Fruit fly (Drosophila melanogaster) whole organism, embryonic: ENCODE measurements around the gene AlaRS.

Experiments used
- CG10147 ChIP-seq: fragments of 200-800 bp; sonication (Bioruptor generic); optimal IDR thresholded peaks from 2 replicates; lab custom pipeline; 2019; ENCODE audit warnings: missing biosample characterization, mild to moderate bottlenecking, missing genetic modification characterization, moderate library complexity
- CG10209 ChIP-seq: fragments of 200-800 bp; sonication (Bioruptor generic); optimal IDR thresholded peaks from 3 replicates; lab custom pipeline; 2017; ENCODE audit warnings: missing biosample characterization, mild to moderate bottlenecking, missing genetic modification characterization, missing genetic modification reagents
- CG10979 ChIP-seq: fragments of 200-800 bp; sonication (Bioruptor generic); optimal IDR thresholded peaks from 2 replicates; lab custom pipeline; 2018; ENCODE audit warnings: missing biosample characterization, mild to moderate bottlenecking, missing genetic modification characterization, moderate library complexity
- CG11247 ChIP-seq: fragments of 200-800 bp; sonication (Bioruptor generic); IDR thresholded peaks from 2 replicates; pipeline ENCODE4 v1.3.6; 2022; ENCODE audit warnings: missing biosample characterization, missing genetic modification characterization
- CG11560 ChIP-seq: fragments of 200-800 bp; sonication (Bioruptor generic); IDR thresholded peaks from 3 replicates; pipeline ENCODE4 v1.3.6; 2022; ENCODE audit warnings: missing biosample characterization, missing genetic modification characterization
- CG11723 ChIP-seq: fragments of 200-800 bp; sonication (Bioruptor generic); optimal IDR thresholded peaks from 2 replicates; lab custom pipeline; 2017; ENCODE audit warnings: missing biosample characterization, mild to moderate bottlenecking, missing genetic modification characterization
- CG13894 ChIP-seq: fragments of 200-800 bp; sonication (Bioruptor generic); optimal IDR thresholded peaks from 3 replicates; lab custom pipeline; 2018; ENCODE audit warnings: missing biosample characterization, mild to moderate bottlenecking, missing genetic modification characterization, moderate library complexity
- CG14014 ChIP-seq: fragments of 200-800 bp; sonication (Bioruptor generic); IDR thresholded peaks from 2 replicates; pipeline ENCODE4 v1.3.6; 2022; ENCODE audit warnings: missing biosample characterization, missing genetic modification characterization
- CG17912 ChIP-seq: fragments of 200-800 bp; sonication (Bioruptor generic); optimal IDR thresholded peaks from 2 replicates; lab custom pipeline; 2018; ENCODE audit warnings: missing biosample characterization, mild to moderate bottlenecking, missing genetic modification characterization
- CG1792 ChIP-seq: fragments of 200-800 bp; sonication (Bioruptor generic); optimal IDR thresholded peaks from 2 replicates; lab custom pipeline; 2016; ENCODE audit warnings: missing biosample characterization, missing genetic modification characterization
- CG18011 ChIP-seq: fragments of 200-800 bp; sonication (Bioruptor generic); optimal IDR thresholded peaks from 2 replicates; lab custom pipeline; 2017; ENCODE audit warnings: missing biosample characterization, missing genetic modification characterization, mild to moderate bottlenecking, moderate library complexity, missing genotype
- CG2199 ChIP-seq: fragments of 200-800 bp; sonication (Bioruptor generic); IDR thresholded peaks from 3 replicates; pipeline ENCODE4 v1.3.6; 2022; ENCODE audit warnings: missing biosample characterization, missing genetic modification characterization
- CG33213 ChIP-seq: fragments of 200-800 bp; sonication (Bioruptor generic); optimal IDR thresholded peaks from 3 replicates; lab custom pipeline; 2016; ENCODE audit warnings: missing biosample characterization, missing genetic modification characterization
- CG33557 ChIP-seq: fragments of 200-800 bp; sonication (Bioruptor generic); optimal IDR thresholded peaks from 2 replicates; lab custom pipeline; 2019; ENCODE audit warnings: missing biosample characterization, mild to moderate bottlenecking, missing genetic modification characterization, moderate library complexity
- CG34376 ChIP-seq: fragments of 200-800 bp; sonication (Bioruptor generic); optimal IDR thresholded peaks from 2 replicates; lab custom pipeline; 2018; ENCODE audit warnings: missing biosample characterization, mild to moderate bottlenecking, missing genetic modification characterization
- CG5180 ChIP-seq: fragments of 200-800 bp; sonication (Bioruptor generic); optimal IDR thresholded peaks from 3 replicates; lab custom pipeline; 2017; ENCODE audit warnings: missing biosample characterization, missing genetic modification characterization, mild to moderate bottlenecking, moderate library complexity, missing genetic modification reagents
- CG6272 ChIP-seq: fragments of 200-800 bp; sonication (Bioruptor generic); IDR thresholded peaks from 2 replicates; pipeline ENCODE4 v1.3.6; 2022; ENCODE audit warnings: missing biosample characterization, missing genetic modification characterization
- CG6854 ChIP-seq: fragments of 200-800 bp; sonication (Bioruptor generic); optimal IDR thresholded peaks from 3 replicates; lab custom pipeline; 2017; ENCODE audit warnings: missing biosample characterization, mild to moderate bottlenecking, missing genetic modification characterization
- CG8290 ChIP-seq, 3 experiments: fragments of 200-800 bp; sonication (Bioruptor generic); optimal IDR thresholded peaks; 2 replicates each; lab custom pipeline; 2016 to 2019; ENCODE audit warnings: missing biosample characterization in 3 of 3, missing genetic modification characterization in 3 of 3, mild to moderate bottlenecking in 2 of 3, moderate library complexity in 1 of 3
- CG9932 ChIP-seq: fragments of 200-800 bp; sonication (Bioruptor generic); IDR thresholded peaks from 2 replicates; pipeline ENCODE4 v1.3.6; 2022; ENCODE audit warnings: missing biosample characterization, missing genetic modification characterization
- Dp ChIP-seq: fragments of 200-800 bp; sonication (Bioruptor generic); optimal IDR thresholded peaks from 2 replicates; lab custom pipeline; 2018; ENCODE audit warnings: missing biosample characterization, mild to moderate bottlenecking, missing genetic modification characterization, moderate library complexity
- Drgx ChIP-seq: fragments of 200-800 bp; sonication (Bioruptor generic); IDR thresholded peaks from 2 replicates; pipeline ENCODE4 v1.3.6; 2022; ENCODE audit warnings: missing biosample characterization, missing genetic modification characterization
- Ets65A ChIP-seq: fragments of 200-800 bp; sonication (Bioruptor generic); peaks from one replicate; lab custom pipeline; 2016; ENCODE audit warnings: missing biosample characterization, missing genetic modification characterization
- Gug ChIP-seq: fragments of 200-800 bp; sonication (Bioruptor generic); IDR thresholded peaks from 4 replicates; pipeline ENCODE4 v1.3.6; 2022; ENCODE audit warnings: missing biosample characterization, missing genetic modification characterization
- HLH54F ChIP-seq: fragments of 200-800 bp; sonication (Bioruptor generic); optimal IDR thresholded peaks from 3 replicates; lab custom pipeline; 2016; ENCODE audit warnings: missing biosample characterization, missing genetic modification characterization
- HmgZ ChIP-seq: fragments of 200-800 bp; sonication (Bioruptor generic); optimal IDR thresholded peaks from 2 replicates; lab custom pipeline; 2018; ENCODE audit warnings: missing biosample characterization, mild to moderate bottlenecking, missing genetic modification characterization
- Hr39 ChIP-seq: fragments of >200 bp; optimal IDR thresholded peaks from 2 replicates; lab custom pipeline; 2017
- NFAT ChIP-seq: fragments of 200-800 bp; sonication (Bioruptor generic); IDR thresholded peaks from 2 replicates; pipeline ENCODE4 v1.3.6; 2022; ENCODE audit warnings: missing biosample characterization, missing genetic modification characterization
- Spps ChIP-seq: fragments of 200-800 bp; sonication (Bioruptor generic); optimal IDR thresholded peaks from 2 replicates; lab custom pipeline; 2018; ENCODE audit warnings: missing biosample characterization, mild to moderate bottlenecking, missing genetic modification characterization
- al ChIP-seq: fragments of 200-800 bp; sonication (Bioruptor generic); IDR thresholded peaks from 2 replicates; pipeline ENCODE4 v1.3.6; 2022; ENCODE audit warnings: missing biosample characterization, missing genetic modification characterization
- aop ChIP-seq: fragments of 200-800 bp; sonication (Bioruptor generic); IDR thresholded peaks from 2 replicates; pipeline ENCODE4 v1.3.6; 2022; ENCODE audit warnings: missing biosample characterization, missing genetic modification characterization
- da ChIP-seq: fragments of 200-800 bp; sonication (Bioruptor generic); optimal IDR thresholded peaks from 2 replicates; lab custom pipeline; 2016; ENCODE audit warnings: missing biosample characterization, missing genetic modification characterization
- ewg ChIP-seq: fragments of 200-800 bp; sonication (Bioruptor generic); optimal IDR thresholded peaks from 3 replicates; lab custom pipeline; 2017; ENCODE audit warnings: mild to moderate bottlenecking, missing biosample characterization, missing genetic modification reagents, missing genetic modification characterization
- fd96Cb ChIP-seq: fragments of 200-800 bp; sonication (Bioruptor generic); optimal IDR thresholded peaks from 2 replicates; lab custom pipeline; 2018; ENCODE audit warnings: missing biosample characterization, mild to moderate bottlenecking, missing genetic modification characterization, moderate library complexity
- gsb-n ChIP-seq: fragments of 200-800 bp; sonication (Bioruptor generic); optimal IDR thresholded peaks from 3 replicates; lab custom pipeline; 2018; ENCODE audit warnings: missing biosample characterization, mild to moderate bottlenecking, missing genetic modification characterization
- hbn ChIP-seq: fragments of 200-800 bp; sonication (Bioruptor generic); IDR thresholded peaks from 2 replicates; pipeline ENCODE4 v1.3.6; 2022; ENCODE audit warnings: missing biosample characterization, missing genetic modification characterization; ENCODE audit not compliant: partially characterized antibody
- hkb ChIP-seq, 2 experiments: fragments of 200-800 bp in 1 of 2; fragments of >200 bp in 1 of 2; sonication (Bioruptor generic) in 1 of 2; IDR thresholded peaks in 1 of 2; optimal IDR thresholded peaks in 1 of 2; 2 replicates each; pipeline versions ENCODE4 v1.3.6 to Lab custom; 2017 to 2022; ENCODE audit warnings: missing biosample characterization in 1 of 2, missing genetic modification characterization in 1 of 2
- kni ChIP-seq: fragments of 200-800 bp; sonication (Bioruptor generic); optimal IDR thresholded peaks from 3 replicates; lab custom pipeline; 2017; ENCODE audit warnings: mild to moderate bottlenecking, missing biosample characterization, missing genetic modification reagents, missing genetic modification characterization
- luna ChIP-seq: fragments of 200-800 bp; sonication (Bioruptor generic); optimal IDR thresholded peaks from 2 replicates; lab custom pipeline; 2016; ENCODE audit warnings: missing biosample characterization, missing genetic modification characterization
- nerfin-2 ChIP-seq: fragments of 200-800 bp; sonication (Bioruptor generic); IDR thresholded peaks from 2 replicates; pipeline ENCODE4 v1.3.6; 2022; ENCODE audit warnings: missing biosample characterization, missing genetic modification characterization; ENCODE audit not compliant: partially characterized antibody
- salm ChIP-seq: fragments of 200-800 bp; sonication (Bioruptor generic); optimal IDR thresholded peaks from 2 replicates; lab custom pipeline; 2018; ENCODE audit warnings: missing biosample characterization, mild to moderate bottlenecking, missing genetic modification characterization
- sens-2 ChIP-seq: fragments of 200-800 bp; sonication (Bioruptor generic); IDR thresholded peaks from 2 replicates; pipeline ENCODE4 v1.3.6; 2022; ENCODE audit warnings: missing biosample characterization, missing genetic modification characterization
- sim ChIP-seq: fragments of 200-800 bp; sonication (Bioruptor generic); IDR thresholded peaks from 2 replicates; pipeline ENCODE4 v1.3.6; 2022; ENCODE audit warnings: missing biosample characterization, missing genetic modification characterization
- sqz ChIP-seq: fragments of 200-800 bp; sonication (Bioruptor generic); optimal IDR thresholded peaks from 3 replicates; lab custom pipeline; 2018; ENCODE audit warnings: missing biosample characterization, mild to moderate bottlenecking, missing genetic modification characterization
- stwl ChIP-seq: fragments of 200-800 bp; sonication (Bioruptor generic); optimal IDR thresholded peaks from 3 replicates; lab custom pipeline; 2018; ENCODE audit warnings: missing biosample characterization, mild to moderate bottlenecking, missing genetic modification characterization, moderate library complexity
- sug ChIP-seq: fragments of 200-800 bp; optimal IDR thresholded peaks from 2 replicates; lab custom pipeline; 2019; ENCODE audit warnings: missing biosample characterization, mild to moderate bottlenecking, missing genetic modification characterization, moderate library complexity
- toy ChIP-seq: fragments of 200-800 bp; sonication (Bioruptor generic); IDR thresholded peaks from 2 replicates; pipeline ENCODE4 v1.3.6; 2022; ENCODE audit warnings: missing biosample characterization, missing genetic modification characterization
- zf30C ChIP-seq: fragments of 200-800 bp; sonication (Bioruptor generic); optimal IDR thresholded peaks from 3 replicates; lab custom pipeline; 2018; ENCODE audit warnings: missing biosample characterization, mild to moderate bottlenecking, missing genetic modification characterization

The AlaRS gene

DNA sequence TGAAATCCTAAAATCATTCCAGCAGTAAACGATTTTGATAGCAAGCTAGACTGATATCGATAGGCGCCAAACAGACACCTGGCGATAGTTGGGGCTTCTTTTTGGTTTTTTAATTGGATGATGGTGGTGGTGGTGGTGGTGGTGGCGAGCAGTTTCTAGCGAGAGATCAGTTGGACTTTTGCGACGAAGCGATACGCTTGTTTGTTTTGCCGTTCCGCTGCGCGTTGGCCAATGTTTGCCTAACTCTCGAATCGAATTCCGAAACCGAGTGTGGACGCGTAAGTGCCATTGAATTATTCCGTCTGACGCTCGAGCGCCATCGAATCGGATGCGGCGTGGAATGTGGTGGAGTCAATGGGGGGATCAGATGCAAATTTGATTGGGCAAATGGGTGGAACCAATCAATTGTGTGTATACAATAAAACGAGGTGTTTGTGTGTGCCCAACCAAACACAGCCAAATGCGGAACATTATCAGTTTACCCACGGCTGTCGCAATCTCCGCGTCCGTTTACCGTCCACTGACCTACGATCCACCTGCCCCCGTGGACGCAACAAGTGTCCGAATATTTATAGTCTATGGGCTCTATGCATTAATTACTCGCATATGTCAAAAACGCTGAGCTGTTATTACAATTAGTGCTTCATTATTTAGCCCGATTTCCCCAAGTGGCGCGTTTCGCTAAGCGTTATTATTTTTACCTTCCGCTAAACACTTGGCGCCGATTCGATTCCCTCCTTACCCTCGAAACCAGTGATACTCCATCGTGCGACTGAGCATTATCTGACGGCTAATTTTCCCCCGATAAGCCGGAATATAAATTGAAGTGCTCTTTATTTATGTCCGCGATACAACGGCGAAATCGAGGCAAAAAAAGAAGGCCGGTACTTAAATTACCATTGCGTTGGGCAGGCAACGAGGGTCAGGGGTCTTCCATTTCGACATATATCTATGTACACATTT lies 10.9 kb downstream of the AlaRS start, which contains the start of gene CG17292 (continued):
- TF ChIP-seq CG11560 (no peak), CG10979 (peak; percentile 8), hbn (GFP tag; lab: Robert Waterston, UW) (peak; percentile 76), HmgZ (peak; percentile 83), CG11247 (GFP tag; lab: Robert Waterston, UW) (peak; percentile 62; the same call in 1 of the 2 replicates), CG14014 (GFP tag; lab: Robert Waterston, UW) (peak; percentile 74; the same call in 1 of the 2 replicates), CG34376 (GFP tag; lab: Kevin White, UChicago) (peak; percentile 79), CG6854 (no peak), sim (GFP tag; lab: Robert Waterston, UW) (no peak), CG13894 (tag; lab: Kevin White, UChicago) (peak; percentile 62), Hr39 (lab: Kevin White, UChicago) (no peak), salm (tag; lab: Kevin White, UChicago) (no peak), CG18011 (GFP tag; lab: Kevin White, UChicago) (peak; percentile 39), CG8290 (GFP tag; optimal IDR thresholded peaks at IDR 0.05; lab: Kevin White, UChicago) (no peak), CG8290 (tag; optimal IDR thresholded peaks at IDR 0.05; lab: Kevin White, UChicago) (peak in 1 of 2 experiments; percentile 88), Dp (GFP tag; lab: Kevin White, UChicago) (peak; percentile 49), HLH54F (GFP tag; lab: Kevin White, UChicago) (no peak), stwl (tag; lab: Kevin White, UChicago) (peak; percentile 62), toy (GFP tag; lab: Robert Waterston, UW) (no peak), CG11723 (GFP tag; lab: Kevin White, UChicago) (peak; percentile 16), Drgx (GFP tag; lab: Robert Waterston, UW) (peak; percentile 58), CG10209 (peak; percentile 37), CG1792 (GFP tag; lab: Kevin White, UChicago) (peak; percentile 45), sug (tag; lab: Kevin White, UChicago) (peak; percentile 47), al (no peak), CG33557 (GFP tag; lab: Kevin White, UChicago) (peak; percentile 24), aop (GFP tag; lab: Robert Waterston, UW) (no peak), zf30C (GFP tag; lab: Kevin White, UChicago) (no peak), CG6272 (GFP tag; lab: Robert Waterston, UW) (peak; percentile 49), gsb-n (tag; lab: Kevin White, UChicago) (peak; percentile 66), CG9932 (peak; percentile 73), Ets65A (no peak), hkb (optimal IDR thresholded peaks at IDR 0.05; lab: Kevin White, UChicago) (no peak), hkb (GFP tag; IDR thresholded peaks at IDR 0.05; lab: Robert Waterston, UW) (peak; percentile 85), sens-2 (GFP tag; lab: Robert Waterston, UW) (no peak), Spps (no peak), da (GFP tag; lab: Kevin White, UChicago) (no peak), Gug (GFP tag; lab: Robert Waterston, UW) (peak; percentile 40; the same call in 2 of the 4 replicates), nerfin-2 (GFP tag; lab: Robert Waterston, UW) (peak; percentile 83), kni (peak; percentile 25), ewg (GFP tag; lab: Kevin White, UChicago) (peak; percentile 9), luna (no peak), CG5180 (GFP tag; lab: Kevin White, UChicago) (peak; percentile 39), CG10147 (GFP tag; lab: Kevin White, UChicago) (peak; percentile 36), sqz (GFP tag; lab: Kevin White, UChicago) (no peak), NFAT (GFP tag; lab: Robert Waterston, UW) (peak; percentile 74; the same call in 1 of the 2 replicates), CG17912 (GFP tag; lab: Kevin White, UChicago) (peak; percentile 45), CG2199 (GFP tag; lab: Robert Waterston, UW) (no peak), CG33213 (GFP tag; lab: Kevin White, UChicago) (peak; percentile 41), fd96Cb (tag; lab: Kevin White, UChicago) (no peak)
